Fruit fly (Drosophila melanogaster): ENCODE measurements around the gene CG17261.

Gene CG17261

DNA sequence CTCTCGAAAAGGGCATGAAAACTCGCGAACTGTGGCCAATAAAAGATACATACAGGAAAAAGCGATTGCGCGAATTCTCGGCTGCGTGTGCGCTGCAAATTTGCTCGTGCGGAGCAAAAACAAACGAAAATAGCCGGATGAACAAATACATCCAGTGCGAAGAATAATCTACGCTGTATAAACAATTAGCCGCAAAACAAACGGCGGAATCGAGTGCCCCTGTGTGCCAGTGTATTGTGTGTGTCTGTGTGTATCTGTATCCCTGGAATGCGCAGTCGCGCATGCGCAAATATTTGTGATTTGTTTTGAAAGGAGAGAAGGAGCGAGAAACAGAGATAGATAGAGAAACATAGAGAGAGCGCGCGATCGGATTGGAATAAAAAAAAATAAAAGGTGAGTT is 42.7 kb upstream of the CG17261 start (continued):
- TF ChIP-seq chif (GFP tag; optimal IDR thresholded peaks at IDR 0.05) (no peak), CG32767 (GFP tag; IDR thresholded peaks at IDR 0.05) (0 out of 2 replicates have a peak, but pooled peaks have one; percentile 36), ac (GFP tag; optimal IDR thresholded peaks at IDR 0.05) (peak; percentile 44)

DNA sequence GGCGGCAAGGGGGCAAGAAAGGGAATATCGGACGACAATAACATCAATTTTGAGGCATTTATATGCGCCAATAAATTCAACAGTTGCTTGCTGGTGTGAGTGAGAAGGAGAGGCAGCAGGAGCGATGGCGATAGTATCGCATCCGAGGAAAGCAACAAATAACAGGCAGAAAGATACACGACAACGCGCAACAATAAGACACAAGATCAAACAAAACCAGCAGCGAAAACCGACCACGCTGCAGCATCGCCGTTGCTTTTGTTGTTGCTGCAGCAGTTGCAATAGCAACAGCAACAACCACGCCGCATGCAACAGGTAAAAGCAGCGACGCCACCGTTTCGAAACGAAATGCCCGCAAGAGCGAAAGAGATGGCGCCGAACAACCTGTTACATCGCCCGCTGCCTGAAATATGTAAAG is 41.8 kb upstream of the CG17261 start:
- TF ChIP-seq Vsx1 (GFP tag; optimal IDR thresholded peaks at IDR 0.05) = no peak
- TF ChIP-seq Hr51 (GFP tag; optimal IDR thresholded peaks at IDR 0.05) = no peak
- TF ChIP-seq Tbp (GFP tag; optimal IDR thresholded peaks at IDR 0.05) = no peak
- peak; percentile 83 for TF ChIP-seq cad (GFP tag; optimal IDR thresholded peaks at IDR 0.05)
- peak; percentile 41 for TF ChIP-seq CG3838 (GFP tag; optimal IDR thresholded peaks at IDR 0.05)
- peak; percentile 45 for TF ChIP-seq scrt (GFP tag; optimal IDR thresholded peaks at IDR 0.05)
- no peak for TF ChIP-seq ssp (GFP tag; IDR thresholded peaks at IDR 0.05)
- no peak for TF ChIP-seq ftz-f1 (GFP tag; optimal IDR thresholded peaks at IDR 0.05)
- TF ChIP-seq CG1832 (GFP tag; optimal IDR thresholded peaks at IDR 0.05) = peak; percentile 43
- TF ChIP-seq CG8290 (GFP tag; optimal IDR thresholded peaks at IDR 0.05) = no peak
- no peak for TF ChIP-seq CG8290 (tag; optimal IDR thresholded peaks at IDR 0.05)
- TF ChIP-seq pb (GFP tag; optimal IDR thresholded peaks at IDR 0.05) = no peak
- TF ChIP-seq pum (GFP tag; optimal IDR thresholded peaks at IDR 0.05) = no peak
- TF ChIP-seq dmrt99B (tag; optimal IDR thresholded peaks at IDR 0.05) = no peak
- TF ChIP-seq NfI (GFP tag; optimal IDR thresholded peaks at IDR 0.05) = no peak
- TF ChIP-seq pho (GFP tag; optimal IDR thresholded peaks at IDR 0.05) = no peak
- TF ChIP-seq Usf (GFP tag; optimal IDR thresholded peaks at IDR 0.05) = no peak
- no peak for TF ChIP-seq slou (GFP tag; optimal IDR thresholded peaks at IDR 0.05)
- no peak for TF ChIP-seq CG16815 (GFP tag; optimal IDR thresholded peaks at IDR 0.05)
- TF ChIP-seq CG7963 (GFP tag; IDR thresholded peaks at IDR 0.05; ENCODE audit: partially characterized antibody) = no peak
- TF ChIP-seq slp2 (GFP tag; optimal IDR thresholded peaks at IDR 0.05) = no peak
- no peak for TF ChIP-seq CG10979 (tag; optimal IDR thresholded peaks at IDR 0.05)
- no peak for TF ChIP-seq CG30020 (tag; optimal IDR thresholded peaks at IDR 0.05)
- no peak for TF ChIP-seq lab (GFP tag; optimal IDR thresholded peaks at IDR 0.05)
- no peak for TF ChIP-seq Sry-β (GFP tag; optimal IDR thresholded peaks at IDR 0.05)
- no peak for TF ChIP-seq CG12299 (tag; optimal IDR thresholded peaks at IDR 0.05)
- no peak for TF ChIP-seq CG7839 (tag; optimal IDR thresholded peaks at IDR 0.05)
- TF ChIP-seq CG7556 (GFP tag; optimal IDR thresholded peaks at IDR 0.05) = no peak
- no peak for TF ChIP-seq CG14860 (GFP tag; IDR thresholded peaks at IDR 0.05; ENCODE audit: partially characterized antibody)
- no peak for TF ChIP-seq sr (GFP tag; IDR thresholded peaks at IDR 0.05)
- TF ChIP-seq Dfd (GFP tag; optimal IDR thresholded peaks at IDR 0.05) = no peak
- TF ChIP-seq CG18764 (GFP tag; optimal IDR thresholded peaks at IDR 0.05) = no peak
- TF ChIP-seq vvl (GFP tag; IDR thresholded peaks at IDR 0.05) = peak; percentile 66; the same call in 1 of the 2 replicates
- TF ChIP-seq rib (GFP tag; IDR thresholded peaks at IDR 0.05) = no peak
- no peak for TF ChIP-seq CG18476 (GFP tag; optimal IDR thresholded peaks at IDR 0.05)
- TF ChIP-seq Jarid2 (GFP tag; optimal IDR thresholded peaks at IDR 0.05) = no peak
- TF ChIP-seq CG11560 (tag; IDR thresholded peaks at IDR 0.05) = no peak
- no peak for TF ChIP-seq CG9609 (GFP tag; optimal IDR thresholded peaks at IDR 0.05)
- TF ChIP-seq C15 (GFP tag; IDR thresholded peaks at IDR 0.05) = no peak
- TF ChIP-seq lilli (GFP tag; optimal IDR thresholded peaks at IDR 0.05) = no peak
- TF ChIP-seq cas (GFP tag; IDR thresholded peaks at IDR 0.05) = no peak
- TF ChIP-seq PHDP (tag; optimal IDR thresholded peaks at IDR 0.05) = no peak
- TF ChIP-seq CG1647 (GFP tag; optimal IDR thresholded peaks at IDR 0.05) = no peak
- TF ChIP-seq sc (optimal IDR thresholded peaks at IDR 0.05) = no peak
- no peak for TF ChIP-seq sc (GFP tag; optimal IDR thresholded peaks at IDR 0.05)
- TF ChIP-seq bbx (GFP tag; IDR thresholded peaks at IDR 0.05; ENCODE audit: partially characterized antibody) = no peak
- TF ChIP-seq Xbp1 (GFP tag; optimal IDR thresholded peaks at IDR 0.05) = no peak
- no peak for TF ChIP-seq tio (GFP tag; optimal IDR thresholded peaks at IDR 0.05)
